Worm (Caenorhabditis elegans) whole organism, mixed stage, embryonic: Measurements from ENCODE around the gene popl-7.

Experiments used
- cnd-1 ChIP-seq: fragments of 200-800 bp; sonication (Bioruptor generic); optimal IDR thresholded peaks from 2 replicates; lab custom pipeline; 2018; ENCODE audit warnings: mild to moderate bottlenecking, missing genetic modification characterization, missing compliant biosample characterization
- lsy-2 ChIP-seq: fragments of 150-350 bp; optimal IDR thresholded peaks from 2 replicates; lab custom pipeline; 2014; ENCODE audit warnings: missing biosample characterization, missing genetic modification characterization
- nhr-12 ChIP-seq: fragments of 150-350 bp; optimal IDR thresholded peaks from 2 replicates; lab custom pipeline; 2014; ENCODE audit warnings: missing biosample characterization, missing genetic modification characterization
- nhr-28 ChIP-seq: fragments of 150-350 bp; optimal IDR thresholded peaks from 2 replicates; lab custom pipeline; 2014; ENCODE audit warnings: missing biosample characterization, missing genetic modification characterization
- pha-4 ChIP-seq: fragments of 150-350 bp; optimal IDR thresholded peaks from 2 replicates; lab custom pipeline; 2018; ENCODE audit warnings: missing biosample characterization, missing genetic modification reagents, missing genetic modification characterization
- ztf-11 ChIP-seq: fragments of 150-350 bp; optimal IDR thresholded peaks from 2 replicates; lab custom pipeline; 2014; ENCODE audit warnings: missing biosample characterization, missing genetic modification characterization

- TF ChIP-seq lsy-2 (tag; lab: Kevin White, UChicago) (peak; percentile 74), ztf-11 (tag; lab: Kevin White, UChicago) (no peak), cnd-1 (tag; lab: Kevin White, UChicago) (no peak), pha-4 (tag; lab: Kevin White, UChicago) (no peak), nhr-12 (tag; lab: Kevin White, UChicago) (no peak), nhr-28 (tag; lab: Kevin White, UChicago) (no peak)
Measured at ce11 chrIV:13353143-13353773, 17.2 kb upstream of the popl-7 start, which contains the start of the genes rec-8 and mex-5.
